Fruit fly (Drosophila melanogaster): ENCODE data around the gene MFS10.

Gene MFS10

DNA sequence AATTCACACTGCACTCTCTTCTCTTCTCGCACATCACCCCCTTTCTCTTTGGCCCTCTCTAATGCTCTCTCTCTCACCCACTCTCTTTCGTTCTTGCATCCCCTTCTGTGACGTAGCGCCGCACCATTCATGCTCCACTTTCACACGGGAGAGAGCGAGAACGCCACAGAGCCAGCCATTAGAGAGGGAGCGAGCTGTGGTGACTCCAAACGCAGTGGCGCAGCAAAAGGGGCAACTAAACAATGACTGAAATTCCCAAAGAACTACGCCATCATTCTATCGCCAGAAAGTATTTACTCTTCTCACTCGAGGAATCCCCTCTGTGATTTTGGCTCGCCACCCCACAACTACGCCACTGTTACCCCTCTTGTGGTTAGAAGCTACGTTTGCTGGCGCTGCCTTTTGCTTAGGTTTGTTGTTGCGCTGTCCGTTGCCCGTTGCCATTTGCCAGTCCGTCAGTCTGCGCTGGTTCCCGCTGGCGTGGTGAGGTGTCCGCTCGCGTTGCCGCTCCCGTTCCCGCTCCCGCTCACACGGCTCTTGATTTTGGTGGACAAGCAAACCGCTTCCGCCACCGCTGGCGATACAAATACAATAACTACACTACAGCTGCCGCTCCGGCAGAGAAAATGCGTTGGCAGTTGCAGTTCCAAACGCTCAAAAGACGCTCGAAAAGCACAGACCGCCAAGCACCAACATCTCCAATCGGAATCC is 2.4 kb downstream of the MFS10 start (continued):
- TF ChIP-seq amos (GFP tag; IDR thresholded peaks at IDR 0.05; ENCODE audit: partially characterized antibody) (peak; percentile 41; the same call in 1 of the 2 replicates), Bgb (GFP tag; IDR thresholded peaks at IDR 0.05; ENCODE audit: partially characterized antibody) (peak; percentile 70), CG11723 (GFP tag; optimal IDR thresholded peaks at IDR 0.05) (peak; percentile 99), ara (GFP tag; IDR thresholded peaks at IDR 0.05) (peak; percentile 99), CG6791 (GFP tag; IDR thresholded peaks at IDR 0.05; ENCODE audit: partially characterized antibody) (peak; percentile 42; the same call in 1 of the 3 replicates), pros (GFP tag; optimal IDR thresholded peaks at IDR 0.05) (peak; percentile 82), gem (tag; optimal IDR thresholded peaks at IDR 0.05) (peak; percentile 99), CG14050 (GFP tag; IDR thresholded peaks at IDR 0.05) (peak; percentile 99), CG11085 (GFP tag; IDR thresholded peaks at IDR 0.05) (peak; percentile 99), mam (GFP tag; optimal IDR thresholded peaks at IDR 0.05) (peak; percentile 99), CG8388 (GFP tag; optimal IDR thresholded peaks at IDR 0.05) (peak; percentile 95), schlank (tag; optimal IDR thresholded peaks at IDR 0.05) (peak; percentile 99), Vsx1 (GFP tag; optimal IDR thresholded peaks at IDR 0.05) (peak; percentile 94), CG6272 (GFP tag; IDR thresholded peaks at IDR 0.05) (peak; percentile 99), ham (GFP tag; IDR thresholded peaks at IDR 0.05) (peak; percentile 98), ci (GFP tag; IDR thresholded peaks at IDR 0.05) (peak; percentile 100), onecut (GFP tag; IDR thresholded peaks at IDR 0.05) (peak; percentile 98), NFAT (GFP tag; IDR thresholded peaks at IDR 0.05) (peak; percentile 99), Neu2 (GFP tag; optimal IDR thresholded peaks at IDR 0.05; ENCODE audit: borderline replicate concordance) (peak; percentile 95), B-H1 (GFP tag; IDR thresholded peaks at IDR 0.05) (peak; percentile 99), CG7928 (GFP tag; optimal IDR thresholded peaks at IDR 0.05) (peak; percentile 85), HLH3B (GFP tag; IDR thresholded peaks at IDR 0.05) (peak; percentile 99), lov (optimal IDR thresholded peaks at IDR 0.05) (no peak), lov (GFP tag; IDR thresholded peaks at IDR 0.05) (peak; percentile 99), CG2875 (GFP tag; optimal IDR thresholded peaks at IDR 0.05) (peak; percentile 97), CG12071 (GFP tag; optimal IDR thresholded peaks at IDR 0.05) (peak; percentile 99), CG9727 (GFP tag; optimal IDR thresholded peaks at IDR 0.05) (peak; percentile 98), CG11560 (tag; IDR thresholded peaks at IDR 0.05) (peak; percentile 94), HLH54F (GFP tag; optimal IDR thresholded peaks at IDR 0.05) (peak; percentile 99), CG14965 (GFP tag; optimal IDR thresholded peaks at IDR 0.05; ENCODE audit: borderline replicate concordance) (peak; percentile 90), CoRest (tag; optimal IDR thresholded peaks at IDR 0.05) (peak; percentile 98), Nf-YB (GFP tag; optimal IDR thresholded peaks at IDR 0.05) (peak; percentile 87), exex (tag; optimal IDR thresholded peaks at IDR 0.05) (peak; percentile 93), CG1603 (tag; optimal IDR thresholded peaks at IDR 0.05) (peak; percentile 99), CG17361 (GFP tag; IDR thresholded peaks at IDR 0.05) (peak; percentile 89), CG31224 (GFP tag; IDR thresholded peaks at IDR 0.05) (peak; percentile 97), danr (GFP tag; IDR thresholded peaks at IDR 0.05) (peak; percentile 98), CG15269 (tag; optimal IDR thresholded peaks at IDR 0.05) (peak; percentile 99), CG10209 (GFP tag; optimal IDR thresholded peaks at IDR 0.05) (peak; percentile 99), H15 (GFP tag; IDR thresholded peaks at IDR 0.05) (peak; percentile 99), zen2 (GFP tag; IDR thresholded peaks at IDR 0.05; ENCODE audit: partially characterized antibody) (no peak), CG33557 (GFP tag; optimal IDR thresholded peaks at IDR 0.05) (peak; percentile 93), Fer1 (GFP tag; optimal IDR thresholded peaks at IDR 0.05) (peak; percentile 99), CG15073 (GFP tag; optimal IDR thresholded peaks at IDR 0.05) (peak; percentile 87), Hmr (GFP tag; optimal IDR thresholded peaks at IDR 0.05) (peak; percentile 100), CG34224 (GFP tag; IDR thresholded peaks at IDR 0.05; ENCODE audit: partially characterized antibody) (peak; percentile 49; the same call in 1 of the 3 replicates), CTCF (GFP tag; optimal IDR thresholded peaks at IDR 0.05) (peak; percentile 74), Dek (tag; optimal IDR thresholded peaks at IDR 0.05) (peak; percentile 99), sr (GFP tag; IDR thresholded peaks at IDR 0.05) (peak; percentile 98)

Measured in whole organism, embryonic.